Fruit fly (Drosophila melanogaster) whole organism, wandering third instar larva: ENCODE results near the gene CG32643.

Experiments
- Abd-B ChIP-seq: fragments of >200 bp; optimal IDR thresholded peaks from 2 replicates; lab custom pipeline; 2017; ENCODE audit warnings: missing biosample characterization, missing genetic modification characterization
- CG32264 ChIP-seq: fragments of 200-800 bp; sonication (Bioruptor generic); optimal IDR thresholded peaks from 2 replicates; lab custom pipeline; 2016; ENCODE audit warnings: missing biosample characterization, missing genetic modification characterization
- CrebA ChIP-seq: fragments of 200-800 bp; sonication (Bioruptor generic); optimal IDR thresholded peaks from 2 replicates; lab custom pipeline; 2016; ENCODE audit warnings: missing biosample characterization, mild to moderate bottlenecking, missing genetic modification characterization, borderline replicate concordance
- Dfd ChIP-seq: fragments of >200 bp; optimal IDR thresholded peaks from 2 replicates; lab custom pipeline; 2017; ENCODE audit warnings: missing biosample characterization, missing genetic modification characterization
- Dif ChIP-seq: fragments of 200-275, 200-300 bp; sonication (Bioruptor generic); optimal IDR thresholded peaks from 2 replicates; lab custom pipeline; 2018; ENCODE audit warnings: missing biosample characterization, missing genetic modification characterization; ENCODE audit not compliant: partially characterized antibody
- GATAd ChIP-seq: sonication (Bioruptor generic); optimal IDR thresholded peaks from 2 replicates; lab custom pipeline; 2016; ENCODE audit warnings: missing biosample characterization, missing genetic modification characterization
- Hnf4 ChIP-seq: fragments of 200-800 bp; sonication (Bioruptor generic); optimal IDR thresholded peaks from 2 replicates; lab custom pipeline; 2016; ENCODE audit warnings: missing biosample characterization, mild to moderate bottlenecking, missing genetic modification characterization
- Hr78 ChIP-seq: fragments of >200 bp; optimal IDR thresholded peaks from 2 replicates; lab custom pipeline; 2017; ENCODE audit warnings: missing biosample characterization, missing genetic modification characterization
- Hr83 ChIP-seq: fragments of 200-300 bp; sonication (Bioruptor generic); optimal IDR thresholded peaks from 2 replicates; lab custom pipeline; 2016; ENCODE audit warnings: missing biosample characterization, mild to moderate bottlenecking, missing genetic modification characterization, moderate library complexity; ENCODE audit not compliant: poor library complexity, severe bottlenecking
- Jra ChIP-seq: sonication (Bioruptor generic); optimal IDR thresholded peaks from 2 replicates; lab custom pipeline; 2016; ENCODE audit warnings: missing biosample characterization, missing genetic modification characterization
- Mio ChIP-seq: sonication (Bioruptor generic); optimal IDR thresholded peaks from 2 replicates; lab custom pipeline; 2016; ENCODE audit warnings: missing biosample characterization, missing genetic modification characterization
- Myc ChIP-seq: fragments of >200 bp; optimal IDR thresholded peaks from 2 replicates; lab custom pipeline; 2017
- N ChIP-seq: fragments of >200 bp; optimal IDR thresholded peaks from 2 replicates; lab custom pipeline; 2018; ENCODE audit warnings: missing biosample characterization, missing external identifiers, missing genetic modification characterization
- OdsH ChIP-seq: fragments of 200-800 bp; sonication (Bioruptor generic); optimal IDR thresholded peaks from 2 replicates; lab custom pipeline; 2016; ENCODE audit warnings: missing biosample characterization, mild to moderate bottlenecking, missing genetic modification characterization
- Rel ChIP-seq, 2 experiments: fragments of 200-800 bp; sonication (Bioruptor generic) in 1 of 2; optimal IDR thresholded peaks; 2 replicates in 1 of 2; 3 replicates in 1 of 2; lab custom pipeline; 2016 to 2019; ENCODE audit warnings: mild to moderate bottlenecking in 2 of 2, missing biosample characterization in 2 of 2, missing genetic modification characterization in 2 of 2, moderate library complexity in 1 of 2
- Sp1 ChIP-seq: fragments of 200-800 bp; sonication (Bioruptor generic); optimal IDR thresholded peaks from 3 replicates; lab custom pipeline; 2019; ENCODE audit warnings: missing biosample characterization, mild to moderate bottlenecking, missing genetic modification characterization, moderate library complexity
- Vsx2 ChIP-seq: fragments of 200-300, 225-300 bp; sonication (Bioruptor generic); optimal IDR thresholded peaks from 2 replicates; lab custom pipeline; 2018; ENCODE audit warnings: missing biosample characterization, missing genetic modification characterization; ENCODE audit not compliant: partially characterized antibody
- br ChIP-seq: fragments of 200-800 bp; sonication (Bioruptor generic); optimal IDR thresholded peaks from 2 replicates; lab custom pipeline; 2016; ENCODE audit warnings: missing biosample characterization, missing genetic modification characterization
- brk ChIP-seq: fragments of 200-800 bp; sonication (Bioruptor generic); optimal IDR thresholded peaks from 2 replicates; lab custom pipeline; 2016; ENCODE audit warnings: missing biosample characterization, mild to moderate bottlenecking, missing genetic modification characterization
- dmrt93B ChIP-seq: fragments of 200-800 bp; sonication (Bioruptor generic); optimal IDR thresholded peaks from 2 replicates; lab custom pipeline; 2018; ENCODE audit warnings: missing biosample characterization, mild to moderate bottlenecking, missing genetic modification characterization
- dsf ChIP-seq: sonication (Bioruptor generic); optimal IDR thresholded peaks from 2 replicates; lab custom pipeline; 2016; ENCODE audit warnings: missing biosample characterization, missing genetic modification characterization, borderline replicate concordance
- ey ChIP-seq: fragments of 200-800 bp; sonication (Bioruptor generic); optimal IDR thresholded peaks from 2 replicates; lab custom pipeline; 2016; ENCODE audit warnings: missing biosample characterization, missing genetic modification characterization
- h ChIP-seq: fragments of 200-800 bp; sonication (Bioruptor generic); optimal IDR thresholded peaks from 3 replicates; lab custom pipeline; 2016; ENCODE audit warnings: missing biosample characterization, mild to moderate bottlenecking, missing genetic modification characterization
- jim ChIP-seq: fragments of 175-275, 200-325 bp; sonication (Bioruptor generic); optimal IDR thresholded peaks from 2 replicates; lab custom pipeline; 2016; ENCODE audit warnings: missing biosample characterization, mild to moderate bottlenecking, missing genetic modification characterization
- lola ChIP-seq: fragments of >200 bp; optimal IDR thresholded peaks from 2 replicates; lab custom pipeline; 2017; ENCODE audit warnings: missing biosample characterization, missing genetic modification characterization
- pan ChIP-seq: fragments of >200 bp; optimal IDR thresholded peaks from 2 replicates; lab custom pipeline; 2017
- psq ChIP-seq: fragments of 200-800 bp; sonication (Bioruptor generic); optimal IDR thresholded peaks from 3 replicates; lab custom pipeline; 2017; ENCODE audit warnings: missing biosample characterization, mild to moderate bottlenecking, missing genetic modification characterization, moderate library complexity
- rgr ChIP-seq: fragments of 200-800 bp; sonication (Bioruptor generic); optimal IDR thresholded peaks from 3 replicates; lab custom pipeline; 2016; ENCODE audit warnings: missing biosample characterization, mild to moderate bottlenecking, missing genetic modification characterization
- sage ChIP-seq: fragments of 200-800 bp; sonication (Bioruptor generic); optimal IDR thresholded peaks from 2 replicates; lab custom pipeline; 2016; ENCODE audit warnings: missing biosample characterization, mild to moderate bottlenecking, missing genetic modification characterization
- sv ChIP-seq: fragments of 200-800 bp; sonication (Bioruptor generic); optimal IDR thresholded peaks from 3 replicates; lab custom pipeline; 2016; ENCODE audit warnings: missing biosample characterization, missing genetic modification characterization
- tai ChIP-seq: sonication (Bioruptor generic); optimal IDR thresholded peaks from 2 replicates; lab custom pipeline; 2016; ENCODE audit warnings: missing biosample characterization, missing genetic modification characterization
- woc ChIP-seq: sonication (Bioruptor generic); optimal IDR thresholded peaks from 2 replicates; lab custom pipeline; 2016; ENCODE audit warnings: missing biosample characterization, mild to moderate bottlenecking, missing genetic modification characterization

CG32643 gene

DNA sequence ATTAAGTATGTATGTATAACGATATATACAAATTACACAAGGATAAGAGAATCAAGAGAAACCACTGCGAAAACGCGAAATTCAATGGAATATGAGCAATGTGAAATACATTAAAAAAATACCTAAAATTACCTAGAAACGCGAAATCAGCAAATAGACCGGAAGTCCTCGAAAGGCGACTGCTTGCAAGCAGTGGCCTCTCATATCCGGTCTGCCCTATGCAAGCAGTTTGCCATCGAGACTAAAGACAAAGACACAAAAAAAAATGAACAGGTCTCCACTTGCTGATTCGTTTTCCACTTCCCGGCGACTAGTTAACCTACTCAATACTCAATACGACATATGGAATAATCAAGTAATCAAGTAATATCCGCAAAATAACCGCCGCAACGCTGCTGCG is 36.7 kb upstream of the CG32643 start:
- TF ChIP-seq CrebA (GFP tag; lab: Kevin White, UChicago) (no peak), h (no peak), lola (GFP tag; lab: Kevin White, UChicago) (no peak)

DNA sequence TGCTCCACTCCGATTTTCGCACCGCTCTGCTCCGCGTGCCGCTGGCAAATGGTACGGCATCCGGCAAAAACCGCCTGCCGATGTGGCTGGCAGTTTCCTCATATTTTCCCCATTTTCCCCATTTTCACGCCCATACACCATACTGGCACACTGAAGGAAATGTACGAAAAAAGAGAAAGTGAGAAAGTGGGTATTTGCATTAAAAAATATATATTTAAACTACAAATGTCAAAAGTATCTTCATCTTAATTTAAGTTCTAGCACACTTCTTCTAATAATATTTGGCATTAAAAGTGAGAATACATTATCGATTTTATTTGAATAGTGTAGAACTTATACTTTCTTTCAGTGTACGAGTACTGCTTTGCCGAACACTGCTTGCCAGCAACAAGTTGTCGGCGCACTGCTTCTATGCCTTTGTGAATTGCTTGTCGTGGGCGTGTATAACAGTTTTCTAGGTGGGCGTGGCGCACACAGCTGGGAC is 26.9 kb upstream of the CG32643 start, which contains the start of gene hec:
Gene hec, minus strand, starts transcription at position 51 of the 484 bp plus-strand sequence.
- no peak for TF ChIP-seq Vsx2
- TF ChIP-seq Abd-B (GFP tag; lab: Kevin White, UChicago) = no peak
- no peak for TF ChIP-seq jim (GFP tag; lab: Kevin White, UChicago)
- TF ChIP-seq N (GFP tag; lab: Kevin White, UChicago) = no peak
- no peak for TF ChIP-seq Sp1
- TF ChIP-seq Dfd = no peak
- no peak for TF ChIP-seq sv (GFP tag; lab: Kevin White, UChicago)
- TF ChIP-seq Hr83 = no peak
- no peak for TF ChIP-seq Dif
- no peak for TF ChIP-seq br
- TF ChIP-seq h = no peak
- TF ChIP-seq Hr78 (GFP tag; lab: Kevin White, UChicago) = no peak
- no peak for TF ChIP-seq psq (GFP tag; lab: Kevin White, UChicago)
- no peak for TF ChIP-seq CrebA (GFP tag; lab: Kevin White, UChicago)
- TF ChIP-seq lola (GFP tag; lab: Kevin White, UChicago) = no peak
- no peak for TF ChIP-seq OdsH

DNA sequence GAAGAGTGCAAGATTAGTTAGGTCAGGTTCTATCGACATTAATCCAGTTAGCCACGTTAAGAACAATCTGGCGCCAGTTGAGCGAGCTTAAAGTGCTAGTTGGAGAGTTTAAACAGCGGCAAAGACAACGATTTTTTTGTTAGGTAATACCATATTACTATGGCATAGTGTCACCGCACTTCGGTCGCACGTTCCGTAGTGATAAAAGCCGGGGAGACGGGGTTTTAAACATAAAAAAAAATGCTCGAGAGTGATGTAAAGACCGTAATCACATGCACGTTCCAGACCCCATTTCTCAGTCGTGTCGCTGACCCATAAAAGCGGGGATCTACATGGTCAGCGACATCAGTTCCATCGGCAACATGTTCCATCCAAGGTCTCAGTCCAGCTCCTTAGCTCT is 25.4 kb upstream of the CG32643 start, which contains the start of gene CG32642:
Gene CG32642, plus strand, starts transcription at position 301 of the 400 bp plus-strand sequence.
- TF ChIP-seq Hr78 (GFP tag; lab: Kevin White, UChicago) (no peak), Sp1 (no peak), Hnf4 (no peak), dmrt93B (GFP tag; lab: Kevin White, UChicago) (no peak), OdsH (no peak), Vsx2 (no peak), dsf (GFP tag; lab: Kevin White, UChicago) (no peak), jim (GFP tag; lab: Kevin White, UChicago) (no peak), Dfd (no peak), CrebA (GFP tag; lab: Kevin White, UChicago) (no peak), lola (GFP tag; lab: Kevin White, UChicago) (no peak), woc (no peak), Jra (GFP tag; lab: Kevin White, UChicago) (no peak), sv (GFP tag; lab: Kevin White, UChicago) (no peak), Mio (GFP tag; lab: Kevin White, UChicago) (no peak), brk (no peak), psq (GFP tag; lab: Kevin White, UChicago) (no peak), rgr (GFP tag; lab: Kevin White, UChicago) (no peak)

DNA sequence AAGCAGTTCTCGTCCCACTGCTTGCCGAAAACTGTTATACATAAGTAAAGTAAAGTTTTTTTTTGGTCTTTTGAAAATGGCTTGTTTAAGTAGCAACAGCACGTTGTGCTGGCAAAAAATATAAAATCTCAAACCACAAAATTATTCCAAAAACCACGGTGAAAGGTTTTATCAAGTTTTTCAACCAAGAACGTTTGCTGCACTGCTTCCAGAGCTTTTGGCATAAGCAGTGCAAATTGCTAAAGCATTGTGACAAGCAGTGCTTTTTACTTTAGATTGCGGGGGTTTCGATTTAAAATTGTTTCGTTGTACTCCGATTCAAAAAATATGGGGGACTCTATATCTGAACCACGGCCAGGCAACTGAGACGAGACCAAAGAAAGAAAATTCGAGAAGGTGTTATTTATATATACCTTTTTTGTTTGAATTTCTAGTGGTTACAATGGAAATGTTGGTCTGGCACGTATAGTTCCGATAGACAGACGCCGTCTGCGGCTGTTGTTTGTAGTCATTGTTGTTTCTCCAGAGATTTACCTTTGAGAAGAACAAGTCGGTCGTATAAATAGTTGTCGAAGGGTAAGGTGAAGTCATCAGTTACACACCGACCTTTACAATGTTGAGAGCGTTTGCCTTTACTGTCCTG is 16.9 kb upstream of the CG32643 start, which contains the start of gene Mur11Da:
Gene Mur11Da, plus strand, starts transcription at position 593 of the 643 bp plus-strand sequence.
- TF ChIP-seq sage (GFP tag; lab: Kevin White, UChicago) = no peak
- TF ChIP-seq GATAd = no peak
- TF ChIP-seq Myc (lab: Kevin White, UChicago) = no peak
- no peak for TF ChIP-seq tai (GFP tag; lab: Kevin White, UChicago)
- no peak for TF ChIP-seq psq (GFP tag; lab: Kevin White, UChicago)
- no peak for TF ChIP-seq CG32264 (GFP tag; lab: Kevin White, UChicago)
- TF ChIP-seq Rel (GFP tag; optimal IDR thresholded peaks at IDR 0.05; lab: Kevin White, UChicago) = no peak
- TF ChIP-seq Rel (tag; optimal IDR thresholded peaks at IDR 0.05; lab: Kevin White, UChicago) = no peak
- TF ChIP-seq dmrt93B (GFP tag; lab: Kevin White, UChicago) = no peak
- no peak for TF ChIP-seq Hnf4
- TF ChIP-seq Mio (GFP tag; lab: Kevin White, UChicago) = no peak
- no peak for TF ChIP-seq rgr (GFP tag; lab: Kevin White, UChicago)
- TF ChIP-seq, all 38 proteins: peak for 0

DNA sequence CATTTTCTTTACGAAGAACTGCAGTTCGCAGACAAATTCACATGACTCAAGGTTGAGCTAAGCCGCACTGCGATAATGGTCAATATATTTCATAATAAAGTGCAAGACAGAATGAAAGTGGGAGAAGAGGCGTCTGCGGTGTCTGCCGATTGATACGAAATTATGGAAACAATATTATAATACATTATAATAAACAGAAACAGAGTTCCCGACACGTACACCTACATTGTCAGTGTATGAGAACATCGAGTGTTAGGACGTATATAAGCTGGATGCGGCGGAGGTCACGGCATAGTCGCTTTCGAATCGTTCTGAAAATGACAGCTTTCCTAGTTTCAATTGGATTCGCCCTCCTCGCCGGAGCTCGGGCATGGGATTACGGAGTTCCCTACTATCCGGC is 13.9 kb upstream of the CG32643 start, which contains the start of gene CG15721:
Gene CG15721, plus strand, starts transcription at position 301 of the 400 bp plus-strand sequence.
- no peak for TF ChIP-seq pan (lab: Kevin White, UChicago)
- TF ChIP-seq Vsx2 = no peak
- no peak for TF ChIP-seq sage (GFP tag; lab: Kevin White, UChicago)
- TF ChIP-seq Hr83 = no peak
- no peak for TF ChIP-seq lola (GFP tag; lab: Kevin White, UChicago)
- TF ChIP-seq woc = no peak
- no peak for TF ChIP-seq ey (GFP tag; lab: Kevin White, UChicago)
- no peak for TF ChIP-seq brk
- no peak for TF ChIP-seq CrebA (GFP tag; lab: Kevin White, UChicago)
- TF ChIP-seq dmrt93B (GFP tag; lab: Kevin White, UChicago) = no peak
- TF ChIP-seq Jra (GFP tag; lab: Kevin White, UChicago) = no peak
- no peak for TF ChIP-seq Sp1
- TF ChIP-seq N (GFP tag; lab: Kevin White, UChicago) = no peak
- TF ChIP-seq rgr (GFP tag; lab: Kevin White, UChicago) = no peak
- no peak for TF ChIP-seq GATAd
- TF ChIP-seq h = no peak
